Fruit fly (Drosophila melanogaster) whole organism, wandering third instar larva: ENCODE measurements around the gene SelR.
A peak's percentile ranks its signal among the peaks of the same experiment; 100 is the strongest.

Experiments
- CG9705 ChIP-seq: fragments of 200-800 bp; sonication (Bioruptor generic); optimal IDR thresholded peaks from 2 replicates; lab custom pipeline; 2018; ENCODE audit warnings: missing biosample characterization, mild to moderate bottlenecking, missing genetic modification characterization
- CrebA ChIP-seq: fragments of 200-800 bp; sonication (Bioruptor generic); optimal IDR thresholded peaks from 2 replicates; lab custom pipeline; 2016; ENCODE audit warnings: missing biosample characterization, mild to moderate bottlenecking, missing genetic modification characterization, borderline replicate concordance
- Dif ChIP-seq: fragments of 200-275, 200-300 bp; sonication (Bioruptor generic); optimal IDR thresholded peaks from 2 replicates; lab custom pipeline; 2018; ENCODE audit warnings: missing biosample characterization, missing genetic modification characterization; ENCODE audit not compliant: partially characterized antibody
- GATAd ChIP-seq: sonication (Bioruptor generic); optimal IDR thresholded peaks from 2 replicates; lab custom pipeline; 2016; ENCODE audit warnings: missing biosample characterization, missing genetic modification characterization
- HLH106 ChIP-seq: fragments of 200-800 bp; optimal IDR thresholded peaks from 3 replicates; lab custom pipeline; 2019; ENCODE audit warnings: missing biosample characterization, mild to moderate bottlenecking, missing genetic modification characterization, moderate library complexity
- Hnf4 ChIP-seq: fragments of 200-800 bp; sonication (Bioruptor generic); optimal IDR thresholded peaks from 2 replicates; lab custom pipeline; 2016; ENCODE audit warnings: missing biosample characterization, mild to moderate bottlenecking, missing genetic modification characterization
- Hr78 ChIP-seq: fragments of >200 bp; optimal IDR thresholded peaks from 2 replicates; lab custom pipeline; 2017; ENCODE audit warnings: missing biosample characterization, missing genetic modification characterization
- Hr83 ChIP-seq: fragments of 200-300 bp; sonication (Bioruptor generic); optimal IDR thresholded peaks from 2 replicates; lab custom pipeline; 2016; ENCODE audit warnings: missing biosample characterization, mild to moderate bottlenecking, missing genetic modification characterization, moderate library complexity; ENCODE audit not compliant: poor library complexity, severe bottlenecking
- Jra ChIP-seq: sonication (Bioruptor generic); optimal IDR thresholded peaks from 2 replicates; lab custom pipeline; 2016; ENCODE audit warnings: missing biosample characterization, missing genetic modification characterization
- Myc ChIP-seq: fragments of >200 bp; optimal IDR thresholded peaks from 2 replicates; lab custom pipeline; 2017
- N ChIP-seq: fragments of >200 bp; optimal IDR thresholded peaks from 2 replicates; lab custom pipeline; 2018; ENCODE audit warnings: missing biosample characterization, missing external identifiers, missing genetic modification characterization
- OdsH ChIP-seq: fragments of 200-800 bp; sonication (Bioruptor generic); optimal IDR thresholded peaks from 2 replicates; lab custom pipeline; 2016; ENCODE audit warnings: missing biosample characterization, mild to moderate bottlenecking, missing genetic modification characterization
- Rel ChIP-seq, 2 experiments: fragments of 200-800 bp; sonication (Bioruptor generic) in 1 of 2; optimal IDR thresholded peaks; 2 replicates in 1 of 2; 3 replicates in 1 of 2; lab custom pipeline; 2016 to 2019; ENCODE audit warnings: mild to moderate bottlenecking in 2 of 2, missing biosample characterization in 2 of 2, missing genetic modification characterization in 2 of 2, moderate library complexity in 1 of 2
- Sp1 ChIP-seq: fragments of 200-800 bp; sonication (Bioruptor generic); optimal IDR thresholded peaks from 3 replicates; lab custom pipeline; 2019; ENCODE audit warnings: missing biosample characterization, mild to moderate bottlenecking, missing genetic modification characterization, moderate library complexity
- Vsx2 ChIP-seq: fragments of 200-300, 225-300 bp; sonication (Bioruptor generic); optimal IDR thresholded peaks from 2 replicates; lab custom pipeline; 2018; ENCODE audit warnings: missing biosample characterization, missing genetic modification characterization; ENCODE audit not compliant: partially characterized antibody
- br ChIP-seq: fragments of 200-800 bp; sonication (Bioruptor generic); optimal IDR thresholded peaks from 2 replicates; lab custom pipeline; 2016; ENCODE audit warnings: missing biosample characterization, missing genetic modification characterization
- brk ChIP-seq: fragments of 200-800 bp; sonication (Bioruptor generic); optimal IDR thresholded peaks from 2 replicates; lab custom pipeline; 2016; ENCODE audit warnings: missing biosample characterization, mild to moderate bottlenecking, missing genetic modification characterization
- dmrt93B ChIP-seq: fragments of 200-800 bp; sonication (Bioruptor generic); optimal IDR thresholded peaks from 2 replicates; lab custom pipeline; 2018; ENCODE audit warnings: missing biosample characterization, mild to moderate bottlenecking, missing genetic modification characterization
- ey ChIP-seq: fragments of 200-800 bp; sonication (Bioruptor generic); optimal IDR thresholded peaks from 2 replicates; lab custom pipeline; 2016; ENCODE audit warnings: missing biosample characterization, missing genetic modification characterization
- foxo ChIP-seq, 2 experiments: fragments of 200-800 bp; sonication (Bioruptor generic); optimal IDR thresholded peaks; 2 replicates in 1 of 2; 3 replicates in 1 of 2; lab custom pipeline; 2016 to 2017; ENCODE audit warnings: missing biosample characterization in 2 of 2, missing genetic modification characterization in 2 of 2
- fru ChIP-seq: fragments of 200-800 bp; sonication (Bioruptor generic); optimal IDR thresholded peaks from 3 replicates; lab custom pipeline; 2016; ENCODE audit warnings: missing biosample characterization, mild to moderate bottlenecking, missing genetic modification characterization
- h ChIP-seq: fragments of 200-800 bp; sonication (Bioruptor generic); optimal IDR thresholded peaks from 3 replicates; lab custom pipeline; 2016; ENCODE audit warnings: missing biosample characterization, mild to moderate bottlenecking, missing genetic modification characterization
- jim ChIP-seq: fragments of 175-275, 200-325 bp; sonication (Bioruptor generic); optimal IDR thresholded peaks from 2 replicates; lab custom pipeline; 2016; ENCODE audit warnings: missing biosample characterization, mild to moderate bottlenecking, missing genetic modification characterization
- lola ChIP-seq: fragments of >200 bp; optimal IDR thresholded peaks from 2 replicates; lab custom pipeline; 2017; ENCODE audit warnings: missing biosample characterization, missing genetic modification characterization
- psq ChIP-seq: fragments of 200-800 bp; sonication (Bioruptor generic); optimal IDR thresholded peaks from 3 replicates; lab custom pipeline; 2017; ENCODE audit warnings: missing biosample characterization, mild to moderate bottlenecking, missing genetic modification characterization, moderate library complexity
- rgr ChIP-seq: fragments of 200-800 bp; sonication (Bioruptor generic); optimal IDR thresholded peaks from 3 replicates; lab custom pipeline; 2016; ENCODE audit warnings: missing biosample characterization, mild to moderate bottlenecking, missing genetic modification characterization
- sage ChIP-seq: fragments of 200-800 bp; sonication (Bioruptor generic); optimal IDR thresholded peaks from 2 replicates; lab custom pipeline; 2016; ENCODE audit warnings: missing biosample characterization, mild to moderate bottlenecking, missing genetic modification characterization
- sv ChIP-seq: fragments of 200-800 bp; sonication (Bioruptor generic); optimal IDR thresholded peaks from 3 replicates; lab custom pipeline; 2016; ENCODE audit warnings: missing biosample characterization, missing genetic modification characterization
- woc ChIP-seq: sonication (Bioruptor generic); optimal IDR thresholded peaks from 2 replicates; lab custom pipeline; 2016; ENCODE audit warnings: missing biosample characterization, mild to moderate bottlenecking, missing genetic modification characterization

The SelR gene

DNA sequence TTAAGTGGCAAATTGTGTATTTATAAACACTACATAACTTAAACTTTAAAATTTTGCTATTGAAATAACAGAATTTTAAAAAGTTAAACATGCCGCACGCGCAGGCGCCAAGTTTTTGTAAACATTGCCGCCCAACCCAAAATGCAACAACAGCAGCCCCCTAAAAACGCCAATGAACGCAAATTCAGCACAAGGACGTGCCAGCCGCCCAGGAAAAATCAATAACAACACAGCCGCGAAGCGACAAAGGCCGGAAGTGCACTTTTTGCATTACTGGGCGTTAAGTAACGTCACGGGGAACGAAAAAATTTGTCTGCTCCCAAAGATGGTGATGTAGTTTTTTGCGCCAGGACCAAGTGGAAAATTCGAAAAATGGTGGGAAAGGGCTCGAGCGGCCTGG is 4.4 kb upstream of the SelR start, which contains the start of gene CG4596:
CG4596 (plus strand) TSS at position 219 of the 400 bp plus-strand sequence.
- TF ChIP-seq N (GFP tag; lab: Kevin White, UChicago): no peak
- no peak for TF ChIP-seq Vsx2 (GFP tag; lab: Kevin White, UChicago)
- TF ChIP-seq HLH106 (tag; lab: Kevin White, UChicago): no peak
- TF ChIP-seq fru: no peak
- TF ChIP-seq Hr78 (GFP tag; lab: Kevin White, UChicago): no peak
- TF ChIP-seq, all 38 proteins: peak for 0

dm6 chr3R:10872148-10872783 is 3.8 kb upstream of the SelR start, which contains the start of gene Fdh:
Gene Fdh (minus strand): TSS chr3R:10872381.
- TF ChIP-seq Hnf4 (GFP tag; lab: Kevin White, UChicago) (peak; percentile 67), dmrt93B (peak; percentile 15), Vsx2 (GFP tag; lab: Kevin White, UChicago) (peak; percentile 80), h (GFP tag; lab: Kevin White, UChicago) (peak; percentile 72), psq (peak; percentile 57), Jra (GFP tag; lab: Kevin White, UChicago) (peak; percentile 13), fru (peak; percentile 23), woc (GFP tag; lab: Kevin White, UChicago) (peak; percentile 62), Sp1 (GFP tag; lab: Kevin White, UChicago) (peak; percentile 68), CG9705 (GFP tag; lab: Kevin White, UChicago) (peak; percentile 53), foxo (GFP tag; optimal IDR thresholded peaks at IDR 0.05; lab: Kevin White, UChicago) (peak in 1 of 2 experiments; percentile 76), OdsH (peak; percentile 61), HLH106 (tag; lab: Kevin White, UChicago) (peak; percentile 56), ey (GFP tag; lab: Kevin White, UChicago) (peak; percentile 36), Rel (GFP tag; optimal IDR thresholded peaks at IDR 0.05; lab: Kevin White, UChicago) (no peak), Rel (tag; optimal IDR thresholded peaks at IDR 0.05; lab: Kevin White, UChicago) (peak; percentile 42), br (GFP tag; lab: Kevin White, UChicago) (peak; percentile 50), rgr (GFP tag; lab: Kevin White, UChicago) (peak; percentile 58), Dif (GFP tag; lab: Kevin White, UChicago) (no peak), sv (GFP tag; lab: Kevin White, UChicago) (peak; percentile 2), sage (GFP tag; lab: Kevin White, UChicago) (no peak), Hr78 (GFP tag; lab: Kevin White, UChicago) (no peak), jim (no peak), brk (no peak), GATAd (GFP tag; lab: Kevin White, UChicago) (no peak), Hr83 (GFP tag; lab: Kevin White, UChicago) (peak; percentile 15)
- TF ChIP-seq, all 38 proteins: peak for 19

- no peak for TF ChIP-seq fru
- TF ChIP-seq Rel (GFP tag; optimal IDR thresholded peaks at IDR 0.05; lab: Kevin White, UChicago): no peak
- TF ChIP-seq Rel (tag; optimal IDR thresholded peaks at IDR 0.05; lab: Kevin White, UChicago): peak; percentile 35
- TF ChIP-seq, all 38 proteins: peak for 1
Measured at dm6 chr3R:10870561-10870960, 2.1 kb upstream of the SelR start.

dm6 chr3R:10863956-10864355 is 4.5 kb downstream of the SelR start:
- TF ChIP-seq Myc (lab: Kevin White, UChicago) (no peak), Dif (GFP tag; lab: Kevin White, UChicago) (peak; percentile 59), sv (GFP tag; lab: Kevin White, UChicago) (no peak)

DNA sequence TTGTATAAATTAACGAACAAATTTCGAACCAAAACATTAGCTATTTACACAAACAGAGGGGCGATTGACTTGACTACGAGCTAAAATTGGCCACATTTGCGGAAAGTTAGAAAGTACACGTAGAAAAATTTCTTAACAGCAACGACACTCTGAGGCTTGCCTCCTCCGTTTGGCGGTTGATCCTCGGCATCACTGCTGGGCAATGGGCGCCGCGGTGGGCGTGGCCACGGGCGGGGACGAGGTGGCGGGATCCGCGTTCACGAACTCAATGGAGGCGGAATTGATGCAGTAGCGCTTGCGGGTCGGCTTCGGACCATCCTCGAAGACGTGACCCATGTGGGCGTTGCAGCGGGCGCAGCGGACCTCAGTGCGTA is 5.0 kb downstream of the SelR start:
- TF ChIP-seq lola (GFP tag; lab: Kevin White, UChicago) (no peak), dmrt93B (no peak), psq (no peak), CrebA (no peak)
